Fruit fly (Drosophila melanogaster) whole organism, prepupa: ENCODE measurements around the gene Iyd.

Experiments
- CG10631 ChIP-seq: fragments of 200-800 bp; sonication (Bioruptor generic); optimal IDR thresholded peaks from 2 replicates; lab custom pipeline; 2016; ENCODE audit warnings: missing biosample characterization, missing genetic modification characterization
- CG11294 ChIP-seq: fragments of 200-800 bp; sonication (Bioruptor generic); IDR thresholded peaks from 2 replicates; pipeline ENCODE4 v1.3.6; 2022; ENCODE audit warnings: missing biosample characterization, missing genetic modification characterization
- CG11902 ChIP-seq: fragments of 200-800 bp; sonication (Bioruptor generic); optimal IDR thresholded peaks from 3 replicates; lab custom pipeline; 2016; ENCODE audit warnings: missing biosample characterization, missing genetic modification characterization
- CG15336 ChIP-seq: fragments of 200-800 bp; sonication (Bioruptor generic); IDR thresholded peaks from 2 replicates; pipeline ENCODE4 v1.3.6; 2022; ENCODE audit warnings: missing biosample characterization, missing genetic modification characterization
- CG1621 ChIP-seq: fragments of 200-800 bp; sonication (Bioruptor generic); optimal IDR thresholded peaks from 3 replicates; lab custom pipeline; 2018; ENCODE audit warnings: missing biosample characterization, mild to moderate bottlenecking, missing genetic modification characterization
- CG16779 ChIP-seq: fragments of 200-800 bp; sonication (Bioruptor generic); optimal IDR thresholded peaks from 3 replicates; lab custom pipeline; 2017; ENCODE audit warnings: missing biosample characterization, mild to moderate bottlenecking, missing genetic modification characterization
- CG31627 ChIP-seq: fragments of 200-800 bp; sonication (Bioruptor generic); optimal IDR thresholded peaks from 3 replicates; lab custom pipeline; 2016; ENCODE audit warnings: missing biosample characterization, missing genetic modification characterization
- CG32006 ChIP-seq: fragments of 200-800 bp; sonication (Bioruptor generic); optimal IDR thresholded peaks from 3 replicates; lab custom pipeline; 2017; ENCODE audit warnings: missing biosample characterization, mild to moderate bottlenecking, missing genetic modification characterization
- CG34406 ChIP-seq: fragments of 200-800 bp; sonication (Bioruptor generic); optimal IDR thresholded peaks from 3 replicates; lab custom pipeline; 2016; ENCODE audit warnings: missing biosample characterization, missing genetic modification characterization
- CG3919 ChIP-seq: fragments of 200-800 bp; sonication (Bioruptor generic); optimal IDR thresholded peaks from 3 replicates; lab custom pipeline; 2016; ENCODE audit warnings: missing biosample characterization, missing genetic modification characterization
- CG4318 ChIP-seq: fragments of 200-800 bp; sonication (Bioruptor generic); optimal IDR thresholded peaks from 3 replicates; lab custom pipeline; 2017; ENCODE audit warnings: missing biosample characterization, mild to moderate bottlenecking, missing genetic modification characterization
- CG6163 ChIP-seq: fragments of 200-800 bp; sonication (Bioruptor generic); IDR thresholded peaks from 3 replicates; pipeline ENCODE4 v1.3.6; 2022; ENCODE audit warnings: missing biosample characterization, missing genetic modification characterization
- CG6276 ChIP-seq: fragments of 200-800 bp; sonication (Bioruptor generic); optimal IDR thresholded peaks from 2 replicates; lab custom pipeline; 2017; ENCODE audit warnings: missing biosample characterization, mild to moderate bottlenecking, missing genetic modification characterization
- CG6792 ChIP-seq: fragments of 200-800 bp; sonication (Bioruptor generic); optimal IDR thresholded peaks from 3 replicates; lab custom pipeline; 2016; ENCODE audit warnings: missing biosample characterization, missing genetic modification characterization
- CG6808 ChIP-seq: fragments of 200-800 bp; sonication (Bioruptor generic); optimal IDR thresholded peaks from 3 replicates; lab custom pipeline; 2017; ENCODE audit warnings: missing biosample characterization, missing genetic modification characterization, mild to moderate bottlenecking, moderate library complexity, missing genetic modification reagents
- CG6854 ChIP-seq: fragments of 200-800 bp; sonication (Bioruptor generic); optimal IDR thresholded peaks from 2 replicates; lab custom pipeline; 2017; ENCODE audit warnings: missing biosample characterization, mild to moderate bottlenecking, missing genetic modification characterization
- CG7368 ChIP-seq: fragments of 200-800 bp; sonication (Bioruptor generic); optimal IDR thresholded peaks from 3 replicates; lab custom pipeline; 2016; ENCODE audit warnings: missing biosample characterization, missing genetic modification characterization
- CG8119 ChIP-seq: fragments of 200-800 bp; sonication (Bioruptor generic); IDR thresholded peaks from 3 replicates; pipeline ENCODE4 v1.3.6; 2022; ENCODE audit warnings: missing biosample characterization, missing genetic modification characterization
- CG8319 ChIP-seq: fragments of 200-800 bp; sonication (Bioruptor generic); optimal IDR thresholded peaks from 3 replicates; lab custom pipeline; 2016; ENCODE audit warnings: missing biosample characterization, missing genetic modification characterization
- CG8632 ChIP-seq: fragments of 200-800 bp; sonication (Bioruptor generic); optimal IDR thresholded peaks from 3 replicates; lab custom pipeline; 2016; ENCODE audit warnings: missing biosample characterization, missing genetic modification characterization
- CG9139 ChIP-seq: fragments of 200-800 bp; sonication (Bioruptor generic); optimal IDR thresholded peaks from 3 replicates; lab custom pipeline; 2017; ENCODE audit warnings: missing biosample characterization, mild to moderate bottlenecking, missing genetic modification characterization
- Eip75B ChIP-seq: fragments of 200-800 bp; sonication (Bioruptor generic); optimal IDR thresholded peaks from 3 replicates; lab custom pipeline; 2016; ENCODE audit warnings: missing biosample characterization, missing genetic modification characterization
- Ets21C ChIP-seq: fragments of 200-800 bp; sonication (Bioruptor generic); optimal IDR thresholded peaks from 3 replicates; lab custom pipeline; 2016; ENCODE audit warnings: missing biosample characterization, missing genetic modification characterization
- Ets96B ChIP-seq: fragments of 200-800 bp; optimal IDR thresholded peaks from 2 replicates; lab custom pipeline; 2019; ENCODE audit warnings: missing biosample characterization, mild to moderate bottlenecking, missing genetic modification characterization, moderate library complexity
- Gug ChIP-seq: fragments of 200-800 bp; sonication (Bioruptor generic); IDR thresholded peaks from 2 replicates; pipeline ENCODE4 v1.3.6; 2022; ENCODE audit warnings: missing biosample characterization, missing genetic modification characterization
- Hr38 ChIP-seq: sonication (Bioruptor generic); optimal IDR thresholded peaks from 2 replicates; lab custom pipeline; 2016; ENCODE audit warnings: missing biosample characterization, missing genetic modification characterization
- Hr39 ChIP-seq: fragments of 200-800 bp; sonication (Bioruptor generic); optimal IDR thresholded peaks from 2 replicates; lab custom pipeline; 2016; ENCODE audit warnings: missing biosample characterization, missing genetic modification characterization
- Hr4 ChIP-seq: fragments of 200-800 bp; sonication (Bioruptor generic); optimal IDR thresholded peaks from 3 replicates; lab custom pipeline; 2016; ENCODE audit warnings: missing biosample characterization, missing genetic modification characterization
- Lpt ChIP-seq: fragments of 200-800 bp; sonication (Bioruptor generic); optimal IDR thresholded peaks from 3 replicates; lab custom pipeline; 2016; ENCODE audit warnings: missing biosample characterization, missing genetic modification characterization
- Met ChIP-seq: fragments of 200-800 bp; sonication (Bioruptor generic); optimal IDR thresholded peaks from 3 replicates; lab custom pipeline; 2016; ENCODE audit warnings: missing biosample characterization, missing genetic modification characterization
- OdsH ChIP-seq: fragments of 200-800 bp; sonication (Bioruptor generic); optimal IDR thresholded peaks from 3 replicates; lab custom pipeline; 2016; ENCODE audit warnings: missing biosample characterization, missing genetic modification characterization
- Smox ChIP-seq: fragments of 200-800 bp; sonication (Bioruptor generic); optimal IDR thresholded peaks from 3 replicates; lab custom pipeline; 2016; ENCODE audit warnings: missing biosample characterization, missing genetic modification characterization
- Sox102F ChIP-seq: fragments of 200-800 bp; sonication (Bioruptor generic); optimal IDR thresholded peaks from 2 replicates; lab custom pipeline; 2016; ENCODE audit warnings: missing biosample characterization, mild to moderate bottlenecking, missing genetic modification characterization
- Sox15 ChIP-seq: fragments of 200-800 bp; sonication (Bioruptor generic); optimal IDR thresholded peaks from 3 replicates; lab custom pipeline; 2016; ENCODE audit warnings: missing biosample characterization, missing genetic modification characterization
- achi ChIP-seq: fragments of 200-800 bp; sonication (Bioruptor generic); optimal IDR thresholded peaks from 3 replicates; lab custom pipeline; 2016; ENCODE audit warnings: missing biosample characterization, missing genetic modification characterization
- acj6 ChIP-seq: fragments of 200-800 bp; sonication (Bioruptor generic); optimal IDR thresholded peaks from 3 replicates; lab custom pipeline; 2016; ENCODE audit warnings: missing biosample characterization, missing genetic modification characterization
- cyc ChIP-seq: fragments of 200-800 bp; sonication (Bioruptor generic); optimal IDR thresholded peaks from 3 replicates; lab custom pipeline; 2016; ENCODE audit warnings: missing biosample characterization, missing genetic modification characterization
- eg ChIP-seq: fragments of 200-800 bp; sonication (Bioruptor generic); IDR thresholded peaks from 3 replicates; pipeline ENCODE4 v1.3.6; 2022; ENCODE audit warnings: missing biosample characterization, missing genetic modification characterization
- fd59A ChIP-seq: fragments of 200-800 bp; sonication (Bioruptor generic); optimal IDR thresholded peaks from 2 replicates; lab custom pipeline; 2017; ENCODE audit warnings: missing biosample characterization, mild to moderate bottlenecking, missing genetic modification characterization, missing genetic modification reagents
- fd85E ChIP-seq: fragments of 200-800 bp; sonication (Bioruptor generic); optimal IDR thresholded peaks from 3 replicates; lab custom pipeline; 2016; ENCODE audit warnings: missing biosample characterization, missing genetic modification characterization
- fkh ChIP-seq: fragments of 200-800 bp; sonication (Bioruptor generic); optimal IDR thresholded peaks from 3 replicates; lab custom pipeline; 2017; ENCODE audit warnings: missing biosample characterization, mild to moderate bottlenecking, missing genetic modification characterization, moderate library complexity
- lz ChIP-seq: fragments of 200-800 bp; sonication (Bioruptor generic); optimal IDR thresholded peaks from 3 replicates; lab custom pipeline; 2016; ENCODE audit warnings: missing biosample characterization, missing genetic modification characterization
- net ChIP-seq: fragments of 200-800 bp; sonication (Bioruptor generic); optimal IDR thresholded peaks from 3 replicates; lab custom pipeline; 2016; ENCODE audit warnings: missing biosample characterization, missing genetic modification characterization
- spab ChIP-seq: fragments of 200-800 bp; sonication (Bioruptor generic); optimal IDR thresholded peaks from 2 replicates; lab custom pipeline; 2017; ENCODE audit warnings: missing biosample characterization, mild to moderate bottlenecking, missing genetic modification characterization, missing genetic modification reagents
- ss ChIP-seq, 2 experiments: fragments of 200-800 bp; sonication (Bioruptor generic); optimal IDR thresholded peaks; 2 replicates in 1 of 2; 3 replicates in 1 of 2; lab custom pipeline; 2017 to 2018; ENCODE audit warnings: mild to moderate bottlenecking in 2 of 2, missing biosample characterization in 2 of 2, missing genetic modification characterization in 2 of 2, moderate library complexity in 1 of 2
- svp ChIP-seq: fragments of 200-800 bp; sonication (Bioruptor generic); peaks from one replicate; lab custom pipeline; 2016; ENCODE audit warnings: missing biosample characterization, missing genetic modification characterization
- topi ChIP-seq: fragments of 200-800 bp; sonication (Bioruptor generic); optimal IDR thresholded peaks from 3 replicates; lab custom pipeline; 2016; ENCODE audit warnings: missing biosample characterization, missing genetic modification characterization
- vri ChIP-seq: fragments of 200-800 bp; sonication (Bioruptor generic); optimal IDR thresholded peaks from 3 replicates; lab custom pipeline; 2016; ENCODE audit warnings: missing biosample characterization, mild to moderate bottlenecking, missing genetic modification characterization

Iyd gene

DNA sequence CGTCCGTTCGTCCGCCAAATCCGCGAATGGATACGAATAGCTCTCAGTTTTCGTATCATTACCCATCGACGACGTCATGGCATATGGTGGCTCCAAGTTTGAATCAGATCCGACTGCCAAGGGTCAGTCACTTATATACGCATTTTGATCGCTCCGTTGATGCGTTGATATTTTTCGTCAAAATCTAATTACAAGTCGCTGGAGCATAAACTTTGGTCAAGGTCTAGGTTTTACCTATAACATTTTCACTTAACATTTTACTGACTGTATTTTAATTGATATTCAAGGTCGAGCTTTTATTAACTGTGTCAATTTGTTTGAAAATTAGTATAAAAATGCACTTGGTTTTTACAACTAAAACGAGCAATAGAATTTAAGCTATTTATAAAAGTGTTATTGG is 5.6 kb upstream of the Iyd start, which contains the start of gene Elo68beta:
TSS of gene Elo68beta (minus strand) at position 101 of the 400 bp plus-strand sequence.
- TF ChIP-seq fd59A (GFP tag; lab: Kevin White, UChicago) (no peak), CG6163 (GFP tag; lab: Robert Waterston, UW) (no peak), CG8119 (GFP tag; lab: Robert Waterston, UW) (no peak), Met (GFP tag; lab: Kevin White, UChicago) (no peak), eg (GFP tag; lab: Robert Waterston, UW) (no peak), ss (GFP tag; optimal IDR thresholded peaks at IDR 0.05; lab: Kevin White, UChicago) (no peak)

DNA sequence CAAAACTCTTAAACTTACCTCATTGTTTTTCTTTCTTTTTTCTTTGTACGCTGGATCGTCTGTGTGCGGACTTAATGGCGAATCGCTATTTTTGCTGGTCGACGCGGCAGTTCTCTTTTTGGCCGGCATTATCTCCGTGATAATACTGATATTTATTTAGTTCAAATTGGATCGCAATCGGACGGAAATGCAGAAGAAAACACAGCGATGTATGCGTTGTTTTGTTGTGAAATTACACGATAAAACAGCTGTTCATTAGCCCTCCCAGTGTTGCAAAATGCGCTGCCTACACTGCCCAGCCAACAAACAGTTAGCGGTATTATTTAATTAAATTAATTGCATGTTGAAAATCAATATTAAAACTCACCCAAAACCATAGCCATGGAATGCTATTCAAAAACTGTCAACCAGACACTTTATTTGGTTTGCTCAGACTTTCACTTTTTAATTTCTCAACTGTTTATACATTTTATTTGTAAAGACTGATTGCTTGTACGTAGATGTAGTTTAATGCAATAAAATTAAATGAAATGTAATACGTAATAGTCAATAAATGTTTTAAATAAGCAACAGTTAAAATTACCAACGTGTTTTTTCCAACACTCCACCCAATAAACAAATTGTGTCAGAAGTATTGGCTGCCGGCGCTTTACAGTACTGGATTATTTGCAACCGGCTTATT is 2.1 kb upstream of the Iyd start, which contains the start of the genes Irbp18 and APP-BP1:
TSS of gene Irbp18 (minus strand) at position 205 of the 682 bp plus-strand sequence.
TSS of gene APP-BP1 (plus strand) at position 431 of the 682 bp plus-strand sequence.
- TF ChIP-seq Smox (GFP tag; lab: Kevin White, UChicago) (peak; percentile 96), CG7368 (peak; percentile 90), CG8319 (peak; percentile 94), Eip75B (GFP tag; lab: Kevin White, UChicago) (peak; percentile 96), CG9139 (GFP tag; lab: Kevin White, UChicago) (peak; percentile 79), CG3919 (GFP tag; lab: Kevin White, UChicago) (peak; percentile 95), CG1621 (tag; lab: Kevin White, UChicago) (peak; percentile 88), CG10631 (GFP tag; lab: Kevin White, UChicago) (peak; percentile 95), CG6163 (GFP tag; lab: Robert Waterston, UW) (peak; percentile 89), Ets96B (tag; lab: Kevin White, UChicago) (peak; percentile 90), lz (GFP tag; lab: Kevin White, UChicago) (peak; percentile 97), CG6792 (peak; percentile 93), Hr39 (GFP tag; lab: Kevin White, UChicago) (peak; percentile 96), fkh (GFP tag; lab: Kevin White, UChicago) (peak; percentile 84), achi (GFP tag; lab: Kevin White, UChicago) (peak; percentile 95), Sox15 (peak; percentile 94), cyc (GFP tag; lab: Kevin White, UChicago) (peak; percentile 96), vri (GFP tag; lab: Kevin White, UChicago) (peak; percentile 95), Ets21C (GFP tag; lab: Kevin White, UChicago) (peak; percentile 93), CG34406 (GFP tag; lab: Kevin White, UChicago) (peak; percentile 95), Met (GFP tag; lab: Kevin White, UChicago) (peak; percentile 96), fd85E (peak; percentile 74), topi (peak; percentile 97), Hr38 (GFP tag; lab: Kevin White, UChicago) (peak; percentile 71), acj6 (GFP tag; lab: Kevin White, UChicago) (peak; percentile 96), CG11902 (GFP tag; lab: Kevin White, UChicago) (peak; percentile 92), CG6276 (peak; percentile 87), Hr4 (GFP tag; lab: Kevin White, UChicago) (peak; percentile 97), CG6854 (GFP tag; lab: Kevin White, UChicago) (peak; percentile 83), CG4318 (GFP tag; lab: Kevin White, UChicago) (peak; percentile 93), spab (GFP tag; lab: Kevin White, UChicago) (peak; percentile 82), CG8632 (GFP tag; lab: Kevin White, UChicago) (peak; percentile 92), CG31627 (GFP tag; lab: Kevin White, UChicago) (peak; percentile 97), Sox102F (GFP tag; lab: Kevin White, UChicago) (peak; percentile 97), CG15336 (peak; percentile 88), CG6808 (GFP tag; lab: Kevin White, UChicago) (peak; percentile 87), eg (GFP tag; lab: Robert Waterston, UW) (peak; percentile 92), svp (peak; percentile 98), CG11294 (GFP tag; lab: Robert Waterston, UW) (peak; percentile 77), ss (GFP tag; optimal IDR thresholded peaks at IDR 0.05; lab: Kevin White, UChicago) (peak in 1 of 2 experiments; percentile 90), CG16779 (peak; percentile 88), Lpt (GFP tag; lab: Kevin White, UChicago) (peak; percentile 92), CG32006 (GFP tag; lab: Kevin White, UChicago) (peak; percentile 97), net (GFP tag; lab: Kevin White, UChicago) (peak; percentile 95), OdsH (GFP tag; lab: Kevin White, UChicago) (peak; percentile 98), Gug (GFP tag; lab: Robert Waterston, UW) (peak; percentile 85)
